Worm (Caenorhabditis elegans) whole organism, mixed stage, embryonic: ENCODE measurements around the gene sams-3.
A peak's percentile ranks its signal among the peaks of the same experiment; 100 is the strongest.

ENCODE experiments used
- bed-3 ChIP-seq: fragments of 200-800 bp; sonication (Bioruptor generic); optimal IDR thresholded peaks from 3 replicates; lab custom pipeline; 2018; ENCODE audit warnings: mild to moderate bottlenecking, missing genetic modification characterization, moderate library complexity, missing compliant biosample characterization
- ceh-39 ChIP-seq: fragments of 150-350 bp; optimal IDR thresholded peaks from 2 replicates; lab custom pipeline; 2014; ENCODE audit warnings: missing biosample characterization, missing genetic modification characterization
- ceh-43 ChIP-seq: fragments of 200-800 bp; sonication (Bioruptor generic); optimal IDR thresholded peaks from 2 replicates; lab custom pipeline; 2018; ENCODE audit warnings: mild to moderate bottlenecking, missing genetic modification characterization, moderate library complexity, missing compliant biosample characterization
- ceh-83 ChIP-seq: fragments of 200-800 bp; sonication (Bioruptor generic); optimal IDR thresholded peaks from 2 replicates; lab custom pipeline; 2018; ENCODE audit warnings: mild to moderate bottlenecking, missing genetic modification characterization, missing compliant biosample characterization
- ces-1 ChIP-seq: fragments of 150-350 bp; optimal IDR thresholded peaks from 2 replicates; lab custom pipeline; 2014; ENCODE audit warnings: missing biosample characterization, missing genetic modification reagents, missing genetic modification characterization
- cnd-1 ChIP-seq: fragments of 200-800 bp; sonication (Bioruptor generic); optimal IDR thresholded peaks from 2 replicates; lab custom pipeline; 2018; ENCODE audit warnings: mild to moderate bottlenecking, missing genetic modification characterization, missing compliant biosample characterization
- drap-1 ChIP-seq: fragments of 200-800 bp; sonication (Bioruptor generic); optimal IDR thresholded peaks from 3 replicates; lab custom pipeline; 2018; ENCODE audit warnings: mild to moderate bottlenecking, missing genetic modification characterization, missing compliant biosample characterization
- elt-1 ChIP-seq: sonication (generic microtip); optimal IDR thresholded peaks from 2 replicates; lab custom pipeline; 2017; ENCODE audit warnings: missing genetic modification characterization, mild to moderate bottlenecking, missing compliant biosample characterization, antibody characterized with exemption, moderate library complexity, borderline replicate concordance; ENCODE audit not compliant: insufficient read depth
- elt-3 ChIP-seq: fragments of 150-350 bp; optimal IDR thresholded peaks from 2 replicates; lab custom pipeline; 2014; ENCODE audit warnings: missing biosample characterization, missing genetic modification characterization
- flh-1 ChIP-seq: fragments of 200-800 bp; sonication (Bioruptor generic); optimal IDR thresholded peaks from 2 replicates; lab custom pipeline; 2018; ENCODE audit warnings: mild to moderate bottlenecking, missing genetic modification characterization, moderate library complexity, missing compliant biosample characterization
- ham-2 ChIP-seq: fragments of 200-800 bp; sonication (Bioruptor generic); optimal IDR thresholded peaks from 2 replicates; lab custom pipeline; 2018; ENCODE audit warnings: mild to moderate bottlenecking, missing genetic modification characterization, missing compliant biosample characterization
- hlh-1 ChIP-seq: fragments of 150-350 bp; optimal IDR thresholded peaks from 2 replicates; lab custom pipeline; 2014; ENCODE audit warnings: missing biosample characterization, missing genetic modification reagents, missing genetic modification characterization
- lin-13 ChIP-seq: fragments of 150-350 bp; optimal IDR thresholded peaks from 2 replicates; lab custom pipeline; 2014; ENCODE audit warnings: missing biosample characterization, missing genetic modification characterization
- lsy-2 ChIP-seq: fragments of 150-350 bp; optimal IDR thresholded peaks from 2 replicates; lab custom pipeline; 2014; ENCODE audit warnings: missing biosample characterization, missing genetic modification characterization
- mab-5 ChIP-seq: fragments of 150-350 bp; optimal IDR thresholded peaks from 2 replicates; lab custom pipeline; 2014; ENCODE audit warnings: missing biosample characterization, missing genetic modification characterization
- mep-1 ChIP-seq: fragments of 150-350 bp; optimal IDR thresholded peaks from 2 replicates; lab custom pipeline; 2017; ENCODE audit warnings: missing biosample characterization, missing genetic modification reagents, missing genetic modification characterization, inconsistent platforms
- mls-2 ChIP-seq: sonication (generic microtip); optimal IDR thresholded peaks from 2 replicates; lab custom pipeline; 2016; ENCODE audit warnings: mild to moderate bottlenecking, missing genetic modification characterization, moderate library complexity, missing compliant biosample characterization
- nhr-237 ChIP-seq: fragments of 150-350 bp; optimal IDR thresholded peaks from 2 replicates; lab custom pipeline; 2014; ENCODE audit warnings: missing biosample characterization, missing genetic modification characterization
- nhr-28 ChIP-seq: fragments of 150-350 bp; optimal IDR thresholded peaks from 2 replicates; lab custom pipeline; 2014; ENCODE audit warnings: missing biosample characterization, missing genetic modification characterization
- nhr-76 ChIP-seq: sonication (generic microtip); optimal IDR thresholded peaks from 2 replicates; lab custom pipeline; 2017; ENCODE audit warnings: missing biosample characterization, missing genetic modification characterization
- pha-4 ChIP-seq: fragments of 150-350 bp; optimal IDR thresholded peaks from 2 replicates; lab custom pipeline; 2018; ENCODE audit warnings: missing biosample characterization, missing genetic modification reagents, missing genetic modification characterization
- sem-2 ChIP-seq: fragments of 200-800 bp; sonication (Bioruptor generic); optimal IDR thresholded peaks from 2 replicates; lab custom pipeline; 2018; ENCODE audit warnings: mild to moderate bottlenecking, missing genetic modification characterization, missing compliant biosample characterization
- snpc-4 ChIP-seq: fragments of 150-350 bp; optimal IDR thresholded peaks from 2 replicates; lab custom pipeline; 2014; ENCODE audit warnings: missing biosample characterization, missing genetic modification characterization
- tbx-8 ChIP-seq: fragments of 200-800 bp; sonication (Bioruptor generic); optimal IDR thresholded peaks from 2 replicates; lab custom pipeline; 2018; ENCODE audit warnings: mild to moderate bottlenecking, missing genetic modification characterization, moderate library complexity, missing compliant biosample characterization
- unc-120 ChIP-seq: sonication (generic microtip); optimal IDR thresholded peaks from 2 replicates; lab custom pipeline; 2017; ENCODE audit warnings: missing genetic modification characterization, missing compliant biosample characterization; ENCODE audit not compliant: poor library complexity, severe bottlenecking
- unc-39 ChIP-seq: fragments of 150-350 bp; optimal IDR thresholded peaks from 2 replicates; lab custom pipeline; 2014; ENCODE audit warnings: missing biosample characterization, missing genetic modification characterization
- unc-62 ChIP-seq: fragments of 150-350 bp; optimal IDR thresholded peaks from 2 replicates; lab custom pipeline; 2014; ENCODE audit warnings: missing biosample characterization, missing genetic modification reagents, missing genetic modification characterization
- zip-8 ChIP-seq: fragments of 150-350 bp; optimal IDR thresholded peaks from 2 replicates; lab custom pipeline; 2014; ENCODE audit warnings: missing biosample characterization, missing genetic modification characterization
- ztf-11 ChIP-seq: fragments of 150-350 bp; optimal IDR thresholded peaks from 2 replicates; lab custom pipeline; 2014; ENCODE audit warnings: missing biosample characterization, missing genetic modification characterization

The sams-3 gene

DNA sequence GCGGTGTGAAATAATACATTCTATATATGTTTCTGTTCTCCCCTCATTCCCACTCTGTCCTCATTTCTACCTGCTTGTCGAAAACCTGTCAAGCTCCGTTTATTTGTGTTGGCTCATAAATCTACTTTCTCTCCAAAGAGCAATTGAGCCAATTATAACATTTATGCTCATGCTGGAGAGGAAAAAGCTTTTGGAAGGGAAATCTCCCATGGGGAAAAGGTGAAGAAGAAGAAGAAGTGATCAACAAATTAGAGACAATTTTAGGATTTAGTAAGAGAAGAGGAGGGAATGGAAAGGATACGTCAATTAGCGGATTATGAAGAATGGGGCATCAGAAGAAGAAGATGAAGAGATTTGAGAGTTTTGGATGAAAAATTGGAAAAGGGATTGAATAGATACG, 38.7 kb upstream of the sams-3 start:
- TF ChIP-seq ces-1 (GFP tag; lab: Kevin White, UChicago) (peak; percentile 79), unc-62 (GFP tag; lab: Kevin White, UChicago) (peak; percentile 7), unc-120 (tag; lab: Kevin White, UChicago) (no peak)

DNA sequence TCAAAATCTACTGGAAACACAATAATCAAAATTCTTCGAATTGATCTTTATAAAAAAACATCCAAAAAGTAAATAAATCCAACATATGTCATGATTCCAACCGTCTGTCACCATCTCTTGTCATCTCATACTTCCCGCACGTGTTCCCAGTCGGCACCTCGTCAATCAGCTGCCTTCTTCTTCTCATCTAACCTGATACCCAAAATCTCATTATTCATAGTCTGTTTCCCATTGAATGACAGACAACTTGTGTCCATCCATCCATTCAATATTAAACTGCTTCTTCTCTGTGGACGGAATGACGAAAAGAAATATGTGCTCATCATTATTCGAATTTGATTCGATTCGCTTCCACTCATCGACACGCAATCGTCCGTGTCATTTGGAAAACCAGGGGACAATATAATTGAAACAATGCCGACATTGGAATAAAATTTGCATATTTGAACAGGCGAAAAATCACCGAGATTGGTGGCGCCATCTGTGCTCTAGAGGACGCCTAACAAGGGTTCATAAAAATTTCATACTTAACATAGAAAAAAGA, 37.3 kb upstream of the sams-3 start:
- no peak for TF ChIP-seq ham-2 (GFP tag; lab: Kevin White, UChicago)
- TF ChIP-seq tbx-8 = no peak
- peak; percentile 100 for TF ChIP-seq unc-62 (GFP tag; lab: Kevin White, UChicago)
- peak; percentile 52 for TF ChIP-seq hlh-1 (tag; lab: Kevin White, UChicago)

DNA sequence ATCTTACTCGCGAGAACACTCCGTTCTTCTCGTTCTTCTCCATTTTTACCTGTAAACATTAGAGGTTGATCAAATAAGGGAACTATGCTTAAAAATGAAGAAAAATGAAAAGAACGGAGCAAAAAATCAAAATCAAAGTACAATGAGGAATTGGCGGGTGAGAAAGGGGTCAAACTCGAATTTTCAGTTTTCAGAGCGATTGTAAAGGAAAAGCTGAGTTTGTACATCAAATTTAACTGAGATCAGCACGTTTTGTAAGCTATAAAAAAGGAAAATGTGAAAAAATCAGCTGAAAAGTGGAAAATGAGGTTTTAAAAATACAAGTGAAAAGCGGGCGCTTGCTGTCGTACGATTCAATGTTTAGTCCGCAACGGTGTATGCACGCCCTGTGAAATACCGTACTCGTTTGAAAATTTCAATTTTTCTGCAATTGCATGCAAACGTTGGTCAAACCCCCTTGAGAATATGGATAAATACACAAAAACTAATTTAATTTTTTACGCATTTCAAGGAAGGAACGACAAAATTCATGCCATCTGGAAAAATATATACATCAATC, 34.3 kb upstream of the sams-3 start, which contains the start of gene oops-1:
Gene oops-1 (minus strand): TSS at position 51 of the 559 bp plus-strand sequence.
- no peak for TF ChIP-seq hlh-1 (tag; lab: Kevin White, UChicago)
- TF ChIP-seq lin-13 = no peak
- TF ChIP-seq mls-2 (tag; lab: Kevin White, UChicago) = no peak
- no peak for TF ChIP-seq ceh-39 (tag; lab: Kevin White, UChicago)
- no peak for TF ChIP-seq unc-62 (GFP tag; lab: Kevin White, UChicago)
- TF ChIP-seq unc-120 (tag; lab: Kevin White, UChicago) = no peak
- no peak for TF ChIP-seq zip-8 (tag; lab: Kevin White, UChicago)
- TF ChIP-seq pha-4 (tag; lab: Kevin White, UChicago) = no peak
- no peak for TF ChIP-seq ces-1 (GFP tag; lab: Kevin White, UChicago)
- no peak for TF ChIP-seq elt-3
- TF ChIP-seq nhr-237 (tag; lab: Kevin White, UChicago) = no peak
- no peak for TF ChIP-seq ztf-11 (tag; lab: Kevin White, UChicago)
- TF ChIP-seq nhr-76 (tag; lab: Kevin White, UChicago) = no peak
- no peak for TF ChIP-seq mab-5 (tag; lab: Kevin White, UChicago)
- TF ChIP-seq tbx-8 = no peak
- no peak for TF ChIP-seq mep-1
- TF ChIP-seq sem-2 (GFP tag; lab: Kevin White, UChicago) = no peak

DNA sequence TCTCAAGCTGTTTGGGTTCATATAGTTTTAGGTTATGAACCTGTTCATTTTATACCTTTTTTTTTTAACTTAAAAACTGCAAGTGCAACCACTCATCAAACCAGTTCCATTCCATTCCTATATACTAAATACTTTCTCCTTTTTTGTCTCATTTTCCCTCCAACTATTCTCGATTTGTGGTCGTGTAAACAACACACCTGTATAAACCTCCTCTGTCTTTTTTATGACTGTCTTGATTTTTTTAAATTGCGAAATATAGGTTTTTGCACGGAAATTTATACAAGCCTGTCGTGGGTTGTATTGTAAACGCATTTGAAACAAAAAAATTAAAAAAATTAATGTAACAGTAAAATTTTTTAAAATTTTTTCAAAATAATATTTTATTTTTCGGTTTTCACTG, 32.0 kb upstream of the sams-3 start:
- TF ChIP-seq flh-1 (GFP tag; lab: Kevin White, UChicago) (no peak), bed-3 (no peak), nhr-76 (tag; lab: Kevin White, UChicago) (no peak), drap-1 (GFP tag; lab: Kevin White, UChicago) (no peak), lin-13 (no peak), mls-2 (tag; lab: Kevin White, UChicago) (no peak), lsy-2 (tag; lab: Kevin White, UChicago) (no peak), snpc-4 (tag; lab: Kevin White, UChicago) (no peak), unc-39 (tag; lab: Kevin White, UChicago) (no peak), nhr-28 (no peak)

DNA sequence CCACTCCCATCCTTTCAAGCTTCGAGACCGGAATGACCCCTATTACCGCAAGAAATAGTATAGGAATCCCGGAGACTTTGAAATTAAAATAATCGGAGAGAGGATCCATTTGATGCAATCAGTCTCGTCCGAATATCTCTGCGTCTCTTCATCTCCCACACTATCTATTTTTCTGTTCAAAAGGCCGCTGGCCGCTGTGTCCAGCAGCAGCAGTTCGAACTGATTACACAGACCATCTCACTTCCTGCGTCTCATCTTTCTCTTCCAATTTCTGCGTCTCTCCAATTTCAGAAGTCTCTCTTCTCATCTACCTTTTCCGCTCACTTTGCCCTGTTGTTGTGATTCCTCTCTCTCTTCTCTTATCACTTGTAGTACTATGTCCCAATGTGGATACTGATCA, 31.0 kb upstream of the sams-3 start:
- no peak for TF ChIP-seq bed-3
- TF ChIP-seq ham-2 (GFP tag; lab: Kevin White, UChicago) = peak; percentile 55
- TF ChIP-seq unc-120 (tag; lab: Kevin White, UChicago) = peak; percentile 90
- no peak for TF ChIP-seq ceh-83
- TF ChIP-seq lin-13 = no peak
- peak; percentile 77 for TF ChIP-seq elt-1 (tag; lab: Kevin White, UChicago)
- peak; percentile 43 for TF ChIP-seq ces-1 (GFP tag; lab: Kevin White, UChicago)
- no peak for TF ChIP-seq ceh-43 (GFP tag; lab: Kevin White, UChicago)
- TF ChIP-seq unc-62 (GFP tag; lab: Kevin White, UChicago) = peak; percentile 75
- TF ChIP-seq cnd-1 (tag; lab: Kevin White, UChicago) = no peak
- peak; percentile 45 for TF ChIP-seq hlh-1 (tag; lab: Kevin White, UChicago)
